Fruit fly (Drosophila melanogaster): ENCODE measurements around the gene CG9981.

The CG9981 gene

DNA sequence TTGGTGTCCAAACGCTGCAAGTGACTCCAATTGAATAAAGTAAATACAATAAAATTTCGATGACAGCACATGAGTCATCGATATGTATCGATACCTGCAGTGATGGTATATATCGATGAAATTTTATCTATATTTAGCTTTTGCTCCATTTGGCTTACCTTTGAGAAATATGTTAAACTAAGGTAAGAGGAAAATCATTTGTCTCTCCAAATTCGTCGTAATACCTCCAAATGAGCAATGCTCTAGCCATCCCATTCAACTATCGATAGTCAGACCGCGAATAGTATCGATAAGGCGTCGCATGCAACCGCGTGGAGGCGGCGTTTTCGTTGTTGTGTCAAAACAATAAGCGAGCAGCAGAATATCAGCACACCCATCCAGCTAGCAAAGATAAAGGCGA is 36.3 kb upstream of the CG9981 start, which contains the start of the genes Cdc50 and rngo (continued):
- TF ChIP-seq CG13775 (GFP tag; optimal IDR thresholded peaks at IDR 0.05): peak; percentile 49
- no peak for TF ChIP-seq CG17612 (GFP tag; IDR thresholded peaks at IDR 0.05)
- TF ChIP-seq ewg (GFP tag; optimal IDR thresholded peaks at IDR 0.05): peak; percentile 30
- TF ChIP-seq Myb (GFP tag; optimal IDR thresholded peaks at IDR 0.05): peak; percentile 45
- TF ChIP-seq CG12659 (GFP tag; optimal IDR thresholded peaks at IDR 0.05): peak; percentile 78
- peak; percentile 28 for TF ChIP-seq dmrt11E (tag; optimal IDR thresholded peaks at IDR 0.05)
- peak; percentile 99 for TF ChIP-seq vnd (GFP tag; IDR thresholded peaks at IDR 0.05; ENCODE audit: partially characterized antibody)
- peak; percentile 97 for TF ChIP-seq hb (GFP tag; IDR thresholded peaks at IDR 0.05; ENCODE audit: partially characterized antibody)
- peak; percentile 63 for TF ChIP-seq YL-1 (GFP tag; optimal IDR thresholded peaks at IDR 0.05)
- peak; percentile 20 for TF ChIP-seq pum (GFP tag; optimal IDR thresholded peaks at IDR 0.05)
- peak; percentile 56 for TF ChIP-seq CG12391 (tag; optimal IDR thresholded peaks at IDR 0.05)
- TF ChIP-seq CG13287 (GFP tag; IDR thresholded peaks at IDR 0.05; ENCODE audit: partially characterized antibody): peak; percentile 98
- TF ChIP-seq CG13296 (GFP tag; optimal IDR thresholded peaks at IDR 0.05): no peak
- peak; percentile 99 for TF ChIP-seq Scr (GFP tag; IDR thresholded peaks at IDR 0.05; ENCODE audit: partially characterized antibody)
- TF ChIP-seq bigmax (GFP tag; optimal IDR thresholded peaks at IDR 0.05): no peak
- TF ChIP-seq pzg (GFP tag; optimal IDR thresholded peaks at IDR 0.05): peak; percentile 75
- TF ChIP-seq Hsf (GFP tag; optimal IDR thresholded peaks at IDR 0.05): peak; percentile 29
- TF ChIP-seq CG12104 (GFP tag; optimal IDR thresholded peaks at IDR 0.05): peak; percentile 1
- TF ChIP-seq CG10321 (GFP tag; IDR thresholded peaks at IDR 0.05): no peak
- peak; percentile 51 for TF ChIP-seq CG34376 (GFP tag; optimal IDR thresholded peaks at IDR 0.05)
- TF ChIP-seq CG33213 (GFP tag; optimal IDR thresholded peaks at IDR 0.05): peak; percentile 23
- peak; percentile 72 for TF ChIP-seq nmo (GFP tag; optimal IDR thresholded peaks at IDR 0.05)
- peak; percentile 31 for TF ChIP-seq CG8290 (GFP tag; optimal IDR thresholded peaks at IDR 0.05)
- peak in 1 of 2 experiments; percentile 29 for TF ChIP-seq CG8290 (tag; optimal IDR thresholded peaks at IDR 0.05)
- TF ChIP-seq MESR4 (GFP tag; optimal IDR thresholded peaks at IDR 0.05): peak; percentile 15
- no peak for TF ChIP-seq Drgx (GFP tag; IDR thresholded peaks at IDR 0.05)
- no peak for TF ChIP-seq emc (GFP tag; optimal IDR thresholded peaks at IDR 0.05)
- TF ChIP-seq Pdp1 (GFP tag; optimal IDR thresholded peaks at IDR 0.05): peak; percentile 12 to 37
- TF ChIP-seq bbx (GFP tag; IDR thresholded peaks at IDR 0.05; ENCODE audit: partially characterized antibody): peak; percentile 90
- peak; percentile 91 for TF ChIP-seq Opbp (GFP tag; IDR thresholded peaks at IDR 0.05; ENCODE audit: partially characterized antibody)
- peak; percentile 12 for TF ChIP-seq mam (GFP tag; optimal IDR thresholded peaks at IDR 0.05)
- peak; percentile 1 for TF ChIP-seq BtbVII (GFP tag; optimal IDR thresholded peaks at IDR 0.05)
- peak in 1 of 2 experiments; percentile 37 for TF ChIP-seq insv (GFP tag; optimal IDR thresholded peaks at IDR 0.05)
- TF ChIP-seq inv (GFP tag; IDR thresholded peaks at IDR 0.05; ENCODE audit: partially characterized antibody): peak; percentile 96
- TF ChIP-seq CG14860 (GFP tag; IDR thresholded peaks at IDR 0.05; ENCODE audit: partially characterized antibody): peak; percentile 99
- TF ChIP-seq CG4360 (GFP tag; IDR thresholded peaks at IDR 0.05): no peak
- peak; percentile 98 for TF ChIP-seq CG34224 (GFP tag; IDR thresholded peaks at IDR 0.05; ENCODE audit: partially characterized antibody)
- peak; percentile 43 for TF ChIP-seq Elba2 (GFP tag; optimal IDR thresholded peaks at IDR 0.05)
- peak; percentile 92 for TF ChIP-seq CG14710 (tag; optimal IDR thresholded peaks at IDR 0.05)
- TF ChIP-seq Dref (GFP tag; IDR thresholded peaks at IDR 0.05): peak; percentile 81
- peak; percentile 96 for TF ChIP-seq hbn (GFP tag; IDR thresholded peaks at IDR 0.05; ENCODE audit: partially characterized antibody)
- peak; percentile 60 for TF ChIP-seq gro (GFP tag; optimal IDR thresholded peaks at IDR 0.05)
- peak; percentile 92 for TF ChIP-seq Sry-δ (GFP tag; optimal IDR thresholded peaks at IDR 0.05)
- peak; percentile 69 for TF ChIP-seq CG3995 (GFP tag; optimal IDR thresholded peaks at IDR 0.05)
- TF ChIP-seq chinmo (GFP tag; IDR thresholded peaks at IDR 0.05; ENCODE audit: partially characterized antibody): peak; percentile 91
- peak; percentile 27; the same call in 1 of the 2 replicates for TF ChIP-seq CG6272 (GFP tag; IDR thresholded peaks at IDR 0.05)
- peak; percentile 93 for TF ChIP-seq Bgb (GFP tag; IDR thresholded peaks at IDR 0.05; ENCODE audit: partially characterized antibody)
- no peak for TF ChIP-seq gt (GFP tag; IDR thresholded peaks at IDR 0.05)
- TF ChIP-seq zen (tag; optimal IDR thresholded peaks at IDR 0.05): peak; percentile 5
